Worm (Caenorhabditis elegans) whole organism, mixed stage, embryonic: Measurements from ENCODE around the gene K09B11.5.

ENCODE experiments used
- M03D4.4 ChIP-seq: sonication (generic microtip); optimal IDR thresholded peaks from 2 replicates; lab custom pipeline; 2017; ENCODE audit warnings: mild to moderate bottlenecking, missing genetic modification characterization, missing compliant biosample characterization
- bed-3 ChIP-seq: fragments of 200-800 bp; sonication (Bioruptor generic); optimal IDR thresholded peaks from 3 replicates; lab custom pipeline; 2018; ENCODE audit warnings: mild to moderate bottlenecking, missing genetic modification characterization, moderate library complexity, missing compliant biosample characterization
- blmp-1 ChIP-seq: fragments of 150-350 bp; optimal IDR thresholded peaks from 2 replicates; lab custom pipeline; 2014; ENCODE audit warnings: missing biosample characterization, missing genetic modification characterization
- ceh-39 ChIP-seq: fragments of 150-350 bp; optimal IDR thresholded peaks from 2 replicates; lab custom pipeline; 2014; ENCODE audit warnings: missing biosample characterization, missing genetic modification characterization
- ceh-43 ChIP-seq: fragments of 200-800 bp; sonication (Bioruptor generic); optimal IDR thresholded peaks from 2 replicates; lab custom pipeline; 2018; ENCODE audit warnings: mild to moderate bottlenecking, missing genetic modification characterization, moderate library complexity, missing compliant biosample characterization
- cnd-1 ChIP-seq: fragments of 200-800 bp; sonication (Bioruptor generic); optimal IDR thresholded peaks from 2 replicates; lab custom pipeline; 2018; ENCODE audit warnings: mild to moderate bottlenecking, missing genetic modification characterization, missing compliant biosample characterization
- drap-1 ChIP-seq: fragments of 200-800 bp; sonication (Bioruptor generic); optimal IDR thresholded peaks from 3 replicates; lab custom pipeline; 2018; ENCODE audit warnings: mild to moderate bottlenecking, missing genetic modification characterization, missing compliant biosample characterization
- elt-1 ChIP-seq: sonication (generic microtip); optimal IDR thresholded peaks from 2 replicates; lab custom pipeline; 2017; ENCODE audit warnings: missing genetic modification characterization, mild to moderate bottlenecking, missing compliant biosample characterization, antibody characterized with exemption, moderate library complexity, borderline replicate concordance; ENCODE audit not compliant: insufficient read depth
- elt-3 ChIP-seq: fragments of 150-350 bp; optimal IDR thresholded peaks from 2 replicates; lab custom pipeline; 2014; ENCODE audit warnings: missing biosample characterization, missing genetic modification characterization
- flh-1 ChIP-seq: fragments of 200-800 bp; sonication (Bioruptor generic); optimal IDR thresholded peaks from 2 replicates; lab custom pipeline; 2018; ENCODE audit warnings: mild to moderate bottlenecking, missing genetic modification characterization, moderate library complexity, missing compliant biosample characterization
- ham-2 ChIP-seq: fragments of 200-800 bp; sonication (Bioruptor generic); optimal IDR thresholded peaks from 2 replicates; lab custom pipeline; 2018; ENCODE audit warnings: mild to moderate bottlenecking, missing genetic modification characterization, missing compliant biosample characterization
- hlh-1 ChIP-seq: fragments of 150-350 bp; optimal IDR thresholded peaks from 2 replicates; lab custom pipeline; 2014; ENCODE audit warnings: missing biosample characterization, missing genetic modification reagents, missing genetic modification characterization
- lin-13 ChIP-seq: fragments of 150-350 bp; optimal IDR thresholded peaks from 2 replicates; lab custom pipeline; 2014; ENCODE audit warnings: missing biosample characterization, missing genetic modification characterization
- lin-32 ChIP-seq: fragments of 200-800 bp; sonication (Bioruptor generic); optimal IDR thresholded peaks from 2 replicates; lab custom pipeline; 2018; ENCODE audit warnings: mild to moderate bottlenecking, missing genetic modification characterization, missing compliant biosample characterization
- lsy-2 ChIP-seq: fragments of 150-350 bp; optimal IDR thresholded peaks from 2 replicates; lab custom pipeline; 2014; ENCODE audit warnings: missing biosample characterization, missing genetic modification characterization
- mab-5 ChIP-seq: fragments of 150-350 bp; optimal IDR thresholded peaks from 2 replicates; lab custom pipeline; 2014; ENCODE audit warnings: missing biosample characterization, missing genetic modification characterization
- mep-1 ChIP-seq: fragments of 150-350 bp; optimal IDR thresholded peaks from 2 replicates; lab custom pipeline; 2017; ENCODE audit warnings: missing biosample characterization, missing genetic modification reagents, missing genetic modification characterization, inconsistent platforms
- mls-2 ChIP-seq: sonication (generic microtip); optimal IDR thresholded peaks from 2 replicates; lab custom pipeline; 2016; ENCODE audit warnings: mild to moderate bottlenecking, missing genetic modification characterization, moderate library complexity, missing compliant biosample characterization
- nhr-12 ChIP-seq: fragments of 150-350 bp; optimal IDR thresholded peaks from 2 replicates; lab custom pipeline; 2014; ENCODE audit warnings: missing biosample characterization, missing genetic modification characterization
- nhr-2 ChIP-seq: fragments of 150-350 bp; optimal IDR thresholded peaks from 2 replicates; lab custom pipeline; 2014; ENCODE audit warnings: missing biosample characterization, missing genetic modification characterization
- nhr-237 ChIP-seq: fragments of 150-350 bp; optimal IDR thresholded peaks from 2 replicates; lab custom pipeline; 2014; ENCODE audit warnings: missing biosample characterization, missing genetic modification characterization
- nhr-28 ChIP-seq: fragments of 150-350 bp; optimal IDR thresholded peaks from 2 replicates; lab custom pipeline; 2014; ENCODE audit warnings: missing biosample characterization, missing genetic modification characterization
- nhr-76 ChIP-seq: sonication (generic microtip); optimal IDR thresholded peaks from 2 replicates; lab custom pipeline; 2017; ENCODE audit warnings: missing biosample characterization, missing genetic modification characterization
- sem-2 ChIP-seq: fragments of 200-800 bp; sonication (Bioruptor generic); optimal IDR thresholded peaks from 2 replicates; lab custom pipeline; 2018; ENCODE audit warnings: mild to moderate bottlenecking, missing genetic modification characterization, missing compliant biosample characterization
- snpc-4 ChIP-seq: fragments of 150-350 bp; optimal IDR thresholded peaks from 2 replicates; lab custom pipeline; 2014; ENCODE audit warnings: missing biosample characterization, missing genetic modification characterization
- sptf-1 ChIP-seq: sonication (generic microtip); optimal IDR thresholded peaks from 2 replicates; lab custom pipeline; 2017; ENCODE audit warnings: mild to moderate bottlenecking, missing genetic modification characterization, moderate library complexity, missing compliant biosample characterization
- tbx-8 ChIP-seq: fragments of 200-800 bp; sonication (Bioruptor generic); optimal IDR thresholded peaks from 2 replicates; lab custom pipeline; 2018; ENCODE audit warnings: mild to moderate bottlenecking, missing genetic modification characterization, moderate library complexity, missing compliant biosample characterization
- unc-39 ChIP-seq: fragments of 150-350 bp; optimal IDR thresholded peaks from 2 replicates; lab custom pipeline; 2014; ENCODE audit warnings: missing biosample characterization, missing genetic modification characterization
- unc-62 ChIP-seq: fragments of 150-350 bp; optimal IDR thresholded peaks from 2 replicates; lab custom pipeline; 2014; ENCODE audit warnings: missing biosample characterization, missing genetic modification reagents, missing genetic modification characterization
- zip-8 ChIP-seq: fragments of 150-350 bp; optimal IDR thresholded peaks from 2 replicates; lab custom pipeline; 2014; ENCODE audit warnings: missing biosample characterization, missing genetic modification characterization
- ztf-11 ChIP-seq: fragments of 150-350 bp; optimal IDR thresholded peaks from 2 replicates; lab custom pipeline; 2014; ENCODE audit warnings: missing biosample characterization, missing genetic modification characterization

K09B11.5 gene

ce11 chrIV:13454698-13455097, 20.9 kb upstream of the K09B11.5 start, which contains the start of gene uso-1:
Gene uso-1, minus strand, starts transcription at chrIV:13454798.
- TF ChIP-seq drap-1, result no peak
- no peak for TF ChIP-seq unc-39 (tag; lab: Kevin White, UChicago)
- no peak for TF ChIP-seq mls-2 (tag; lab: Kevin White, UChicago)
- no peak for TF ChIP-seq ceh-39 (tag; lab: Kevin White, UChicago)
- TF ChIP-seq, all 35 proteins: peak for 0

- TF ChIP-seq ztf-11 (tag; lab: Kevin White, UChicago), result no peak
- peak; percentile 54 for TF ChIP-seq mep-1 (tag; lab: Kevin White, UChicago)
These were observed 19.7 kb upstream of the K09B11.5 start for ce11 chrIV:13453509-13453908.

- no peak for TF ChIP-seq blmp-1 (tag; lab: Kevin White, UChicago)
- TF ChIP-seq tbx-8 (GFP tag; lab: Kevin White, UChicago), result no peak
- TF ChIP-seq nhr-28 (tag; lab: Kevin White, UChicago), result no peak
- no peak for TF ChIP-seq elt-3 (tag; lab: Kevin White, UChicago)
- no peak for TF ChIP-seq snpc-4 (tag; lab: Kevin White, UChicago)
- TF ChIP-seq cnd-1 (tag; lab: Kevin White, UChicago), result no peak
- no peak for TF ChIP-seq ham-2 (GFP tag; lab: Kevin White, UChicago)
- no peak for TF ChIP-seq ztf-11 (tag; lab: Kevin White, UChicago)
- TF ChIP-seq drap-1, result no peak
- no peak for TF ChIP-seq nhr-2 (tag; lab: Kevin White, UChicago)
- no peak for TF ChIP-seq M03D4.4
- no peak for TF ChIP-seq unc-39 (tag; lab: Kevin White, UChicago)
- TF ChIP-seq mab-5 (tag; lab: Kevin White, UChicago), result no peak
- no peak for TF ChIP-seq bed-3
These were observed 16.9 kb upstream of the K09B11.5 start for ce11 chrIV:13450740-13451139.

- TF ChIP-seq unc-62 (GFP tag; lab: Kevin White, UChicago), result no peak
- no peak for TF ChIP-seq ham-2 (GFP tag; lab: Kevin White, UChicago)
These were observed 11.5 kb upstream of the K09B11.5 start, which contains the start of gene mam-3 for ce11 chrIV:13445275-13445674. Gene mam-3, minus strand, starts transcription at chrIV:13445375.

ce11 chrIV:13441715-13442114, 7.9 kb upstream of the K09B11.5 start:
- TF ChIP-seq zip-8, result peak; percentile 90
- TF ChIP-seq, all 35 proteins: peak for 1; not testable (repeated sequence) for 34

DNA sequence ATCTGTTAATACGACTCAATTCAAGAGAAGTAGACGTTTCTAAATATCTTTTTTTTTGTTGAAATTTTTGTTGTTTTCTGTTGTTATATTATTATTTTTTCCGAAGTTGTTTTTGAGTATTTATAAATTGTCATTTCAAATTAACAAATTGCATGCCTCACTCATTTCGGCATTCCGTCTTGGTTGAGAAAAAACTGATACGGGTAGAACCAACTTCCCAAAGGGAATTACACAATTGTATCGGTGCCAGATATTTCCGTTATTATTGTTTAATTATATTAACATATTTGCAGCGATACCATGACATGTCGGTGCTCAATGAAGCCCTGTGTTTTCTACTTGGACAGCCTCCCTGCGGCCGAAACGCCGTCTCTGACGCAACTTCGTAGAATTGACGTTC, 4.6 kb downstream of the K09B11.5 start, which contains the start of gene K09B11.4:
TSS of gene K09B11.4 (plus strand) at position 301 of the 400 bp plus-strand sequence.
- TF ChIP-seq sptf-1 (tag; lab: Kevin White, UChicago) (no peak), tbx-8 (GFP tag; lab: Kevin White, UChicago) (no peak), nhr-12 (tag; lab: Kevin White, UChicago) (no peak), lin-32 (no peak), nhr-237 (tag; lab: Kevin White, UChicago) (no peak), ham-2 (GFP tag; lab: Kevin White, UChicago) (no peak), blmp-1 (tag; lab: Kevin White, UChicago) (no peak), unc-39 (tag; lab: Kevin White, UChicago) (no peak), ceh-39 (tag; lab: Kevin White, UChicago) (no peak), flh-1 (GFP tag; lab: Kevin White, UChicago) (no peak), cnd-1 (tag; lab: Kevin White, UChicago) (no peak), nhr-2 (tag; lab: Kevin White, UChicago) (no peak), lsy-2 (no peak), lin-13 (tag; lab: Kevin White, UChicago) (no peak), hlh-1 (tag; lab: Kevin White, UChicago) (no peak), nhr-76 (tag; lab: Kevin White, UChicago) (no peak)

DNA sequence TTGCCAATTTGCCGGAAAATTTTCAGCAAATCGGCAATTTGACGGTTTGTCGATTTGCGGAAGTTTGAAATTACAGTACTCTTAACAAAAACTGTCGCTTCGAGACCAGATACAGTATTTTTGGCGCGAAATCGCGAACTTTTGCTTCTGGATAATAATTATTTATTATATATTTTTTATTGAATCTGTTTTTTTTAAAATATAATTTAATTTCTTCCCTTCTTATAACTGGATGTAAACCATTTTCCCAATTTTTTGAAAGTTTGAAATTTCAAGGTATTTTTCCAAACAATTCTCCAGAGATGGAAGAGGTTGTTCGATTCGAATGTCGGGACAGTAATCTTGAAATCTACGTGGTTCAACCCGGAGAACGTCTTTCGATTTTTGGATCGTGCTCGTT, 11.6 kb downstream of the K09B11.5 start, which contains the start of gene nol-9:
TSS of gene nol-9 (plus strand) at position 301 of the 400 bp plus-strand sequence.
- TF ChIP-seq ceh-43 (GFP tag; lab: Kevin White, UChicago) (no peak), sem-2 (GFP tag; lab: Kevin White, UChicago) (no peak), unc-39 (tag; lab: Kevin White, UChicago) (no peak), ztf-11 (tag; lab: Kevin White, UChicago) (no peak), snpc-4 (tag; lab: Kevin White, UChicago) (no peak), nhr-237 (tag; lab: Kevin White, UChicago) (no peak), mab-5 (tag; lab: Kevin White, UChicago) (no peak), drap-1 (no peak), hlh-1 (tag; lab: Kevin White, UChicago) (no peak), sptf-1 (tag; lab: Kevin White, UChicago) (no peak), elt-1 (tag; lab: Kevin White, UChicago) (no peak), unc-62 (GFP tag; lab: Kevin White, UChicago) (no peak)
